Worm (Caenorhabditis elegans) whole organism, young adult: ENCODE results near the gene sknr-1.
A peak's percentile ranks its signal among the peaks of the same experiment; 100 is the strongest.

Experiments
- B0019.2 ChIP-seq: fragments of 200-800 bp; sonication (Bioruptor generic); conservative IDR thresholded peaks from 2 replicates; pipeline ENCODE4 v1.3.6; 2022; ENCODE audit warnings: missing genetic modification reagents, missing genetic modification characterization, missing compliant biosample characterization
- C06A6.2 ChIP-seq: fragments of 200-800 bp; sonication (Bioruptor generic); conservative IDR thresholded peaks from 2 replicates; pipeline ENCODE4 v1.3.6; 2022; ENCODE audit warnings: missing genetic modification characterization, missing compliant biosample characterization
- F22D6.2 ChIP-seq: sonication (generic microtip); optimal IDR thresholded peaks from 2 replicates; lab custom pipeline; 2016; ENCODE audit warnings: mild to moderate bottlenecking, missing genetic modification characterization, missing compliant biosample characterization
- F39B2.1 ChIP-seq: fragments of 200-800 bp; sonication (Bioruptor generic); IDR thresholded peaks from 2 replicates; pipeline ENCODE4 v1.3.6; 2022; ENCODE audit warnings: missing genetic modification reagents, missing genetic modification characterization, missing compliant biosample characterization
- F57A8.1 ChIP-seq: fragments of 200-800 bp; sonication (Bioruptor generic); optimal IDR thresholded peaks from 2 replicates; lab custom pipeline; 2018; ENCODE audit warnings: mild to moderate bottlenecking, missing genetic modification characterization, moderate library complexity, missing compliant biosample characterization
- K11D2.4 ChIP-seq: fragments of 200-800 bp; sonication (Bioruptor generic); IDR thresholded peaks from 2 replicates; pipeline ENCODE4 v1.3.6; 2022; ENCODE audit warnings: missing genetic modification reagents, missing genetic modification characterization, missing compliant biosample characterization
- T07F8.4 ChIP-seq: sonication (generic microtip); optimal IDR thresholded peaks from 2 replicates; lab custom pipeline; 2016; ENCODE audit warnings: mild to moderate bottlenecking, missing genetic modification characterization, moderate library complexity, missing compliant biosample characterization
- Y53F4B.3 ChIP-seq: fragments of 200-800 bp; sonication (Bioruptor generic); IDR thresholded peaks from 2 replicates; pipeline ENCODE4 v1.3.6; 2022; ENCODE audit warnings: missing genetic modification reagents, missing genetic modification characterization, missing compliant biosample characterization
- Y56A3A.18 ChIP-seq: fragments of 200-800 bp; sonication (Bioruptor generic); IDR thresholded peaks from 2 replicates; pipeline ENCODE4 v1.3.6; 2022; ENCODE audit warnings: missing genetic modification reagents, missing genetic modification characterization, missing compliant biosample characterization
- Y95B8A.8 ChIP-seq: fragments of 200-800 bp; sonication (Bioruptor generic); IDR thresholded peaks from 2 replicates; pipeline ENCODE4 v1.3.6; 2022; ENCODE audit warnings: missing genetic modification reagents, missing genetic modification characterization, missing compliant biosample characterization
- athp-1 ChIP-seq: sonication (generic microtip); optimal IDR thresholded peaks from 2 replicates; lab custom pipeline; 2017; ENCODE audit warnings: mild to moderate bottlenecking, missing genetic modification characterization, missing compliant biosample characterization
- attf-5 ChIP-seq: fragments of 200-800 bp; sonication (Bioruptor generic); optimal IDR thresholded peaks from 2 replicates; lab custom pipeline; 2018; ENCODE audit warnings: mild to moderate bottlenecking, missing genetic modification characterization, missing compliant biosample characterization
- attf-6 ChIP-seq: fragments of 200-800 bp; sonication (Bioruptor generic); IDR thresholded peaks from 2 replicates; pipeline ENCODE4 v1.3.6; 2022; ENCODE audit warnings: missing genetic modification reagents, missing genetic modification characterization, missing compliant biosample characterization
- cebp-1 ChIP-seq, 2 experiments: fragments of 200-800 bp in 1 of 2; sonication (Bioruptor generic) in 1 of 2; sonication (generic microtip) in 1 of 2; IDR thresholded peaks in 1 of 2; optimal IDR thresholded peaks in 1 of 2; 2 replicates each; pipeline versions ENCODE4 v1.3.6 to Lab custom; 2017 to 2022; ENCODE audit warnings: missing compliant biosample characterization in 2 of 2, missing genetic modification characterization in 2 of 2, mild to moderate bottlenecking in 1 of 2, missing genetic modification reagents in 1 of 2, moderate library complexity in 1 of 2
- ceh-27 ChIP-seq: fragments of 200-800 bp; sonication (Bioruptor generic); optimal IDR thresholded peaks from 2 replicates; lab custom pipeline; 2018; ENCODE audit warnings: mild to moderate bottlenecking, missing genetic modification characterization, moderate library complexity, missing compliant biosample characterization
- ceh-40 ChIP-seq: fragments of 200-800 bp; sonication (Bioruptor generic); IDR thresholded peaks from 2 replicates; pipeline ENCODE4 v1.3.6; 2022; ENCODE audit warnings: missing genetic modification characterization, missing compliant biosample characterization
- ceh-79 ChIP-seq: sonication (generic microtip); optimal IDR thresholded peaks from 2 replicates; lab custom pipeline; 2017; ENCODE audit warnings: mild to moderate bottlenecking, missing genetic modification characterization, missing compliant biosample characterization
- chd-7 ChIP-seq: sonication (generic microtip); optimal IDR thresholded peaks from 2 replicates; lab custom pipeline; 2016; ENCODE audit warnings: mild to moderate bottlenecking, missing genetic modification characterization, moderate library complexity, missing compliant biosample characterization
- ekl-4 ChIP-seq: fragments of 200-800 bp; sonication (Bioruptor generic); IDR thresholded peaks from 2 replicates; pipeline ENCODE4 v1.3.6; 2022; ENCODE audit warnings: missing genetic modification reagents, missing genetic modification characterization, missing compliant biosample characterization
- ets-4 ChIP-seq: fragments of 200-800 bp; sonication (Bioruptor generic); optimal IDR thresholded peaks from 2 replicates; lab custom pipeline; 2018; ENCODE audit warnings: mild to moderate bottlenecking, missing genetic modification characterization, missing compliant biosample characterization
- fkh-3 ChIP-seq: sonication (generic microtip); optimal IDR thresholded peaks from 2 replicates; lab custom pipeline; 2016; ENCODE audit warnings: mild to moderate bottlenecking, missing genetic modification characterization, missing compliant biosample characterization
- gei-17 ChIP-seq: fragments of 200-800 bp; sonication (Bioruptor generic); optimal IDR thresholded peaks from 2 replicates; lab custom pipeline; 2018; ENCODE audit warnings: mild to moderate bottlenecking, missing genetic modification characterization, missing compliant biosample characterization
- hlh-12 ChIP-seq: sonication (generic microtip); optimal IDR thresholded peaks from 2 replicates; lab custom pipeline; 2016; ENCODE audit warnings: missing genetic modification characterization, missing compliant biosample characterization
- hmg-1.2 ChIP-seq: fragments of 200-800 bp; sonication (Bioruptor generic); IDR thresholded peaks from 2 replicates; pipeline ENCODE4 v1.3.6; 2022; ENCODE audit warnings: missing genetic modification reagents, missing genetic modification characterization, missing compliant biosample characterization
- hrde-1 ChIP-seq: sonication (generic microtip); optimal IDR thresholded peaks from 2 replicates; lab custom pipeline; 2016; ENCODE audit warnings: missing genetic modification characterization, mild to moderate bottlenecking, missing compliant biosample characterization, moderate library complexity, missing genotype, missing genetic modification reagents, borderline replicate concordance
- hsf-1 ChIP-seq: fragments of 200-800 bp; sonication (Bioruptor generic); IDR thresholded peaks from 2 replicates; pipeline ENCODE4 v1.3.6; 2022; ENCODE audit warnings: missing genetic modification reagents, missing genetic modification characterization, missing compliant biosample characterization
- let-607 ChIP-seq, 2 experiments: fragments of 200-800 bp in 1 of 2; sonication (Bioruptor generic) in 1 of 2; sonication (generic microtip) in 1 of 2; optimal IDR thresholded peaks; 2 replicates each; lab custom pipeline; 2016 to 2018; ENCODE audit warnings: mild to moderate bottlenecking in 2 of 2, missing compliant biosample characterization in 2 of 2, missing genetic modification characterization in 2 of 2, moderate library complexity in 2 of 2, missing genotype in 1 of 2
- lin-26 ChIP-seq: fragments of 200-800 bp; sonication (Bioruptor generic); IDR thresholded peaks from 2 replicates; pipeline ENCODE4 v1.3.6; 2022; ENCODE audit warnings: missing genetic modification reagents, missing genetic modification characterization, missing compliant biosample characterization
- lin-54 ChIP-seq: fragments of 200-800 bp; sonication (Bioruptor generic); optimal IDR thresholded peaks from 2 replicates; lab custom pipeline; 2018; ENCODE audit warnings: mild to moderate bottlenecking, missing genetic modification characterization, missing compliant biosample characterization
- lir-1 ChIP-seq: fragments of 200-800 bp; sonication (Bioruptor generic); conservative IDR thresholded peaks from 2 replicates; pipeline ENCODE4 v1.3.6; 2022; ENCODE audit warnings: missing genetic modification reagents, missing genetic modification characterization, missing compliant biosample characterization
- madf-8 ChIP-seq: fragments of 200-800 bp; sonication (Bioruptor generic); conservative IDR thresholded peaks from 2 replicates; pipeline ENCODE4 v1.3.6; 2022; ENCODE audit warnings: missing genetic modification reagents, missing genetic modification characterization, missing compliant biosample characterization
- mcd-1 ChIP-seq: fragments of 200-800 bp; sonication (Bioruptor generic); IDR thresholded peaks from 2 replicates; pipeline ENCODE4 v1.3.6; 2022; ENCODE audit warnings: missing genetic modification reagents, missing genetic modification characterization, missing compliant biosample characterization
- mel-28 ChIP-seq: sonication (generic microtip); optimal IDR thresholded peaks from 2 replicates; lab custom pipeline; 2016; ENCODE audit warnings: borderline replicate concordance, mild to moderate bottlenecking, missing genetic modification characterization, missing compliant biosample characterization
- nfya-1 ChIP-seq: sonication (generic microtip); optimal IDR thresholded peaks from 2 replicates; lab custom pipeline; 2017; ENCODE audit warnings: antibody characterized with exemption, missing compliant biosample characterization, missing genetic modification characterization, borderline replicate concordance; ENCODE audit not compliant: insufficient read depth
- nhr-27 ChIP-seq: fragments of 200-800 bp; sonication (Bioruptor generic); optimal IDR thresholded peaks from 2 replicates; lab custom pipeline; 2018; ENCODE audit warnings: mild to moderate bottlenecking, missing genetic modification characterization, moderate library complexity, missing compliant biosample characterization
- nhr-80 ChIP-seq: sonication (generic microtip); optimal IDR thresholded peaks from 2 replicates; lab custom pipeline; 2016; ENCODE audit warnings: missing genetic modification characterization, missing compliant biosample characterization
- sdz-38 ChIP-seq: sonication (generic microtip); optimal IDR thresholded peaks from 2 replicates; lab custom pipeline; 2016; ENCODE audit warnings: missing genotype, missing genetic modification characterization, missing compliant biosample characterization
- snpc-4 ChIP-seq, 5 experiments: fragments of 150-350 bp in 1 of 5; sonication (generic microtip) in 4 of 5; optimal IDR thresholded peaks; 2 replicates each; lab custom pipeline; 2014 to 2018; ENCODE audit warnings: missing genetic modification characterization in 5 of 5, missing biosample characterization in 3 of 5, antibody characterized with exemption in 2 of 5, mild to moderate bottlenecking in 2 of 5, missing compliant biosample characterization in 2 of 5, missing genotype in 2 of 5, moderate library complexity in 2 of 5, missing genetic modification reagents in 1 of 5
- somi-1 ChIP-seq: fragments of 200-800 bp; sonication (Bioruptor generic); optimal IDR thresholded peaks from 2 replicates; lab custom pipeline; 2018; ENCODE audit warnings: mild to moderate bottlenecking, missing genetic modification characterization, missing compliant biosample characterization
- sptf-2 ChIP-seq: fragments of 200-800 bp; sonication (Bioruptor generic); optimal IDR thresholded peaks from 2 replicates; lab custom pipeline; 2018; ENCODE audit warnings: mild to moderate bottlenecking, missing genetic modification characterization, missing compliant biosample characterization
- tbp1 ChIP-seq: fragments of 200-800 bp; sonication (Bioruptor generic); optimal IDR thresholded peaks from 2 replicates; lab custom pipeline; 2018; ENCODE audit warnings: mild to moderate bottlenecking, missing genetic modification characterization, missing compliant biosample characterization
- tlf-1 ChIP-seq: fragments of 200-800 bp; sonication (Bioruptor generic); optimal IDR thresholded peaks from 2 replicates; lab custom pipeline; 2018; ENCODE audit warnings: mild to moderate bottlenecking, missing genetic modification characterization, missing compliant biosample characterization
- unc-62 ChIP-seq: fragments of 150-350 bp; optimal IDR thresholded peaks from 2 replicates; lab custom pipeline; 2014; ENCODE audit warnings: missing biosample characterization, missing genetic modification reagents, missing genetic modification characterization
- ztf-18 ChIP-seq: sonication (generic microtip); optimal IDR thresholded peaks from 2 replicates; lab custom pipeline; 2016; ENCODE audit warnings: missing genotype, mild to moderate bottlenecking, missing genetic modification characterization, missing compliant biosample characterization
- ztf-6 ChIP-seq: fragments of 200-800 bp; sonication (Bioruptor generic); IDR thresholded peaks from 2 replicates; pipeline ENCODE4 v1.3.6; 2022; ENCODE audit warnings: missing genetic modification reagents, missing genetic modification characterization, missing compliant biosample characterization

sknr-1 gene

ce11 chrV:2617499-2617898 lies 7.8 kb downstream of the sknr-1 start:
- TF ChIP-seq sdz-38 (tag; lab: Kevin White, UChicago) = no peak
- no peak for TF ChIP-seq Y53F4B.3 (GFP tag; lab: Robert Waterston, UW)

ce11 chrV:2614986-2615687 lies 10.1 kb downstream of the sknr-1 start, which contains the start of gene F53E10.1:
F53E10.1 (plus strand) TSS chrV:2615310.
- TF ChIP-seq hsf-1 (GFP tag; lab: Robert Waterston, UW) (no peak), fkh-3 (tag; lab: Kevin White, UChicago) (no peak), mcd-1 (GFP tag; lab: Robert Waterston, UW) (no peak), K11D2.4 (GFP tag; lab: Robert Waterston, UW) (no peak), hlh-12 (tag; lab: Kevin White, UChicago) (no peak), mel-28 (tag; lab: Kevin White, UChicago) (no peak), cebp-1 (GFP tag; IDR thresholded peaks at IDR 0.05; lab: Robert Waterston, UW) (no peak), cebp-1 (tag; optimal IDR thresholded peaks at IDR 0.05; lab: Kevin White, UChicago) (peak; percentile 38), B0019.2 (GFP tag; lab: Robert Waterston, UW) (no peak), C06A6.2 (GFP tag; lab: Robert Waterston, UW) (no peak), Y95B8A.8 (no peak), Y56A3A.18 (GFP tag; lab: Robert Waterston, UW) (no peak), somi-1 (GFP tag; lab: Kevin White, UChicago) (no peak), hmg-1.2 (GFP tag; lab: Robert Waterston, UW) (peak; percentile 62; the same call in 1 of the 2 replicates), ceh-40 (GFP tag; lab: Robert Waterston, UW) (no peak), ets-4 (no peak), unc-62 (GFP tag; lab: Kevin White, UChicago) (no peak), let-607 (tag; optimal IDR thresholded peaks at IDR 0.05; lab: Kevin White, UChicago) (no peak), ceh-27 (GFP tag; lab: Kevin White, UChicago) (no peak), attf-5 (GFP tag; lab: Kevin White, UChicago) (peak; percentile 28), F57A8.1 (GFP tag; lab: Kevin White, UChicago) (no peak), nhr-80 (tag; lab: Kevin White, UChicago) (peak; percentile 50), T07F8.4 (no peak), athp-1 (tag; lab: Kevin White, UChicago) (no peak), snpc-4 (GFP tag; optimal IDR thresholded peaks at IDR 0.05; lab: Kevin White, UChicago) (no peak), snpc-4 (tag; optimal IDR thresholded peaks at IDR 0.05; lab: Kevin White, UChicago) (no peak), F22D6.2 (tag; lab: Kevin White, UChicago) (no peak), tlf-1 (GFP tag; lab: Kevin White, UChicago) (no peak), F39B2.1 (GFP tag; lab: Robert Waterston, UW) (no peak), madf-8 (GFP tag; lab: Robert Waterston, UW) (no peak), ekl-4 (GFP tag; lab: Robert Waterston, UW) (no peak), nhr-27 (tag; lab: Kevin White, UChicago) (no peak), lin-54 (GFP tag; lab: Kevin White, UChicago) (peak; percentile 14), attf-6 (GFP tag; lab: Robert Waterston, UW) (no peak), sptf-2 (no peak), lin-26 (GFP tag; lab: Robert Waterston, UW) (peak; percentile 45; the same call in 1 of the 2 replicates), ceh-79 (tag; lab: Kevin White, UChicago) (no peak), tbp1 (no peak), chd-7 (no peak), hrde-1 (tag; lab: Kevin White, UChicago) (no peak), ztf-18 (no peak), ztf-6 (no peak), lir-1 (no peak), gei-17 (no peak), nfya-1 (tag; lab: Kevin White, UChicago) (no peak)
